Worm (Caenorhabditis elegans) whole organism, mixed stage, embryonic: ENCODE data around the gene tmc-1.
A peak's percentile ranks its signal among the peaks of the same experiment; 100 is the strongest.

Experiments used
- M03D4.4 ChIP-seq: sonication (generic microtip); optimal IDR thresholded peaks from 2 replicates; lab custom pipeline; 2017; ENCODE audit warnings: mild to moderate bottlenecking, missing genetic modification characterization, missing compliant biosample characterization
- bed-3 ChIP-seq: fragments of 200-800 bp; sonication (Bioruptor generic); optimal IDR thresholded peaks from 3 replicates; lab custom pipeline; 2018; ENCODE audit warnings: mild to moderate bottlenecking, missing genetic modification characterization, moderate library complexity, missing compliant biosample characterization
- blmp-1 ChIP-seq: fragments of 150-350 bp; optimal IDR thresholded peaks from 2 replicates; lab custom pipeline; 2014; ENCODE audit warnings: missing biosample characterization, missing genetic modification characterization
- ceh-39 ChIP-seq: fragments of 150-350 bp; optimal IDR thresholded peaks from 2 replicates; lab custom pipeline; 2014; ENCODE audit warnings: missing biosample characterization, missing genetic modification characterization
- ceh-83 ChIP-seq: fragments of 200-800 bp; sonication (Bioruptor generic); optimal IDR thresholded peaks from 2 replicates; lab custom pipeline; 2018; ENCODE audit warnings: mild to moderate bottlenecking, missing genetic modification characterization, missing compliant biosample characterization
- ces-1 ChIP-seq: fragments of 150-350 bp; optimal IDR thresholded peaks from 2 replicates; lab custom pipeline; 2014; ENCODE audit warnings: missing biosample characterization, missing genetic modification reagents, missing genetic modification characterization
- cnd-1 ChIP-seq: fragments of 200-800 bp; sonication (Bioruptor generic); optimal IDR thresholded peaks from 2 replicates; lab custom pipeline; 2018; ENCODE audit warnings: mild to moderate bottlenecking, missing genetic modification characterization, missing compliant biosample characterization
- drap-1 ChIP-seq: fragments of 200-800 bp; sonication (Bioruptor generic); optimal IDR thresholded peaks from 3 replicates; lab custom pipeline; 2018; ENCODE audit warnings: mild to moderate bottlenecking, missing genetic modification characterization, missing compliant biosample characterization
- elt-1 ChIP-seq: sonication (generic microtip); optimal IDR thresholded peaks from 2 replicates; lab custom pipeline; 2017; ENCODE audit warnings: missing genetic modification characterization, mild to moderate bottlenecking, missing compliant biosample characterization, antibody characterized with exemption, moderate library complexity, borderline replicate concordance; ENCODE audit not compliant: insufficient read depth
- elt-3 ChIP-seq: fragments of 150-350 bp; optimal IDR thresholded peaks from 2 replicates; lab custom pipeline; 2014; ENCODE audit warnings: missing biosample characterization, missing genetic modification characterization
- ham-2 ChIP-seq: fragments of 200-800 bp; sonication (Bioruptor generic); optimal IDR thresholded peaks from 2 replicates; lab custom pipeline; 2018; ENCODE audit warnings: mild to moderate bottlenecking, missing genetic modification characterization, missing compliant biosample characterization
- hlh-1 ChIP-seq: fragments of 150-350 bp; optimal IDR thresholded peaks from 2 replicates; lab custom pipeline; 2014; ENCODE audit warnings: missing biosample characterization, missing genetic modification reagents, missing genetic modification characterization
- lin-13 ChIP-seq: fragments of 150-350 bp; optimal IDR thresholded peaks from 2 replicates; lab custom pipeline; 2014; ENCODE audit warnings: missing biosample characterization, missing genetic modification characterization
- lsy-2 ChIP-seq: fragments of 150-350 bp; optimal IDR thresholded peaks from 2 replicates; lab custom pipeline; 2014; ENCODE audit warnings: missing biosample characterization, missing genetic modification characterization
- mab-5 ChIP-seq: fragments of 150-350 bp; optimal IDR thresholded peaks from 2 replicates; lab custom pipeline; 2014; ENCODE audit warnings: missing biosample characterization, missing genetic modification characterization
- mep-1 ChIP-seq: fragments of 150-350 bp; optimal IDR thresholded peaks from 2 replicates; lab custom pipeline; 2017; ENCODE audit warnings: missing biosample characterization, missing genetic modification reagents, missing genetic modification characterization, inconsistent platforms
- mls-2 ChIP-seq: sonication (generic microtip); optimal IDR thresholded peaks from 2 replicates; lab custom pipeline; 2016; ENCODE audit warnings: mild to moderate bottlenecking, missing genetic modification characterization, moderate library complexity, missing compliant biosample characterization
- nhr-12 ChIP-seq: fragments of 150-350 bp; optimal IDR thresholded peaks from 2 replicates; lab custom pipeline; 2014; ENCODE audit warnings: missing biosample characterization, missing genetic modification characterization
- nhr-2 ChIP-seq: fragments of 150-350 bp; optimal IDR thresholded peaks from 2 replicates; lab custom pipeline; 2014; ENCODE audit warnings: missing biosample characterization, missing genetic modification characterization
- nhr-76 ChIP-seq: sonication (generic microtip); optimal IDR thresholded peaks from 2 replicates; lab custom pipeline; 2017; ENCODE audit warnings: missing biosample characterization, missing genetic modification characterization
- pha-4 ChIP-seq: fragments of 150-350 bp; optimal IDR thresholded peaks from 2 replicates; lab custom pipeline; 2018; ENCODE audit warnings: missing biosample characterization, missing genetic modification reagents, missing genetic modification characterization
- sem-2 ChIP-seq: fragments of 200-800 bp; sonication (Bioruptor generic); optimal IDR thresholded peaks from 2 replicates; lab custom pipeline; 2018; ENCODE audit warnings: mild to moderate bottlenecking, missing genetic modification characterization, missing compliant biosample characterization
- sptf-1 ChIP-seq: sonication (generic microtip); optimal IDR thresholded peaks from 2 replicates; lab custom pipeline; 2017; ENCODE audit warnings: mild to moderate bottlenecking, missing genetic modification characterization, moderate library complexity, missing compliant biosample characterization
- unc-120 ChIP-seq: sonication (generic microtip); optimal IDR thresholded peaks from 2 replicates; lab custom pipeline; 2017; ENCODE audit warnings: missing genetic modification characterization, missing compliant biosample characterization; ENCODE audit not compliant: poor library complexity, severe bottlenecking
- unc-39 ChIP-seq: fragments of 150-350 bp; optimal IDR thresholded peaks from 2 replicates; lab custom pipeline; 2014; ENCODE audit warnings: missing biosample characterization, missing genetic modification characterization
- unc-62 ChIP-seq: fragments of 150-350 bp; optimal IDR thresholded peaks from 2 replicates; lab custom pipeline; 2014; ENCODE audit warnings: missing biosample characterization, missing genetic modification reagents, missing genetic modification characterization
- zip-8 ChIP-seq: fragments of 150-350 bp; optimal IDR thresholded peaks from 2 replicates; lab custom pipeline; 2014; ENCODE audit warnings: missing biosample characterization, missing genetic modification characterization
- ztf-11 ChIP-seq: fragments of 150-350 bp; optimal IDR thresholded peaks from 2 replicates; lab custom pipeline; 2014; ENCODE audit warnings: missing biosample characterization, missing genetic modification characterization

Gene tmc-1

ce11 chrX:1162019-1162418 is at the start of gene tmc-1:
Gene tmc-1 (plus strand): TSS chrX:1162207.
- no peak for TF ChIP-seq nhr-76 (tag; lab: Kevin White, UChicago)
- TF ChIP-seq mls-2 (tag; lab: Kevin White, UChicago): no peak
- TF ChIP-seq ces-1 (GFP tag; lab: Kevin White, UChicago): peak; percentile 61
- TF ChIP-seq unc-39 (tag; lab: Kevin White, UChicago): no peak
- TF ChIP-seq, all 35 proteins: peak for 1

ce11 chrX:1115207-1115606 is 46.8 kb upstream of the tmc-1 start:
- TF ChIP-seq hlh-1 (tag; lab: Kevin White, UChicago) (peak; percentile 64), drap-1 (GFP tag; lab: Kevin White, UChicago) (no peak)
- TF ChIP-seq, all 35 proteins: peak for 1

ce11 chrX:1117252-1117651 is 44.8 kb upstream of the tmc-1 start:
- no peak for TF ChIP-seq nhr-2
- TF ChIP-seq ceh-83 (GFP tag; lab: Kevin White, UChicago): no peak
- no peak for TF ChIP-seq ceh-39 (tag; lab: Kevin White, UChicago)
- TF ChIP-seq ham-2 (GFP tag; lab: Kevin White, UChicago): no peak
- no peak for TF ChIP-seq sptf-1 (tag; lab: Kevin White, UChicago)
- no peak for TF ChIP-seq sem-2 (GFP tag; lab: Kevin White, UChicago)
- no peak for TF ChIP-seq zip-8 (tag; lab: Kevin White, UChicago)

ce11 chrX:1119305-1119704 is 42.7 kb upstream of the tmc-1 start, which contains the start of gene C05D9.7:
Gene C05D9.7 (minus strand): TSS chrX:1119405.
- TF ChIP-seq nhr-12 (tag; lab: Kevin White, UChicago) (no peak), ham-2 (GFP tag; lab: Kevin White, UChicago) (no peak), elt-1 (tag; lab: Kevin White, UChicago) (no peak), drap-1 (GFP tag; lab: Kevin White, UChicago) (no peak), ceh-83 (GFP tag; lab: Kevin White, UChicago) (no peak), nhr-76 (tag; lab: Kevin White, UChicago) (no peak), lsy-2 (tag; lab: Kevin White, UChicago) (no peak), sem-2 (GFP tag; lab: Kevin White, UChicago) (no peak), bed-3 (GFP tag; lab: Kevin White, UChicago) (no peak), lin-13 (tag; lab: Kevin White, UChicago) (no peak), blmp-1 (tag; lab: Kevin White, UChicago) (no peak), unc-120 (no peak), pha-4 (tag; lab: Kevin White, UChicago) (no peak), mep-1 (no peak)
- TF ChIP-seq, all 35 proteins: peak for 0

ce11 chrX:1120326-1120725 is 41.7 kb upstream of the tmc-1 start:
- peak; percentile 64 for TF ChIP-seq nhr-2
- TF ChIP-seq sem-2 (GFP tag; lab: Kevin White, UChicago): no peak
- peak; percentile 36 for TF ChIP-seq ztf-11 (tag; lab: Kevin White, UChicago)
- TF ChIP-seq sptf-1 (tag; lab: Kevin White, UChicago): peak; percentile 46
- peak; percentile 52 for TF ChIP-seq mab-5
- peak; percentile 33 for TF ChIP-seq hlh-1 (tag; lab: Kevin White, UChicago)
- peak; percentile 5 for TF ChIP-seq mep-1
- TF ChIP-seq unc-120: peak; percentile 59
- TF ChIP-seq unc-62 (GFP tag; lab: Kevin White, UChicago): peak; percentile 99
- TF ChIP-seq ces-1 (GFP tag; lab: Kevin White, UChicago): peak; percentile 99
- no peak for TF ChIP-seq lin-13 (tag; lab: Kevin White, UChicago)
- TF ChIP-seq M03D4.4 (tag; lab: Kevin White, UChicago): peak; percentile 32
- no peak for TF ChIP-seq elt-1 (tag; lab: Kevin White, UChicago)
- peak; percentile 23 for TF ChIP-seq cnd-1
- TF ChIP-seq mls-2 (tag; lab: Kevin White, UChicago): peak; percentile 68

ce11 chrX:1121575-1121974 is 40.4 kb upstream of the tmc-1 start:
- TF ChIP-seq elt-3 (tag; lab: Kevin White, UChicago) (no peak), mep-1 (no peak), unc-62 (GFP tag; lab: Kevin White, UChicago) (no peak), mab-5 (no peak), bed-3 (GFP tag; lab: Kevin White, UChicago) (no peak), drap-1 (GFP tag; lab: Kevin White, UChicago) (no peak)
